Worm (Caenorhabditis elegans) whole organism, L2 larva: ENCODE data around the gene M6.11.

Source experiments
- F13H6.1 ChIP-seq: sonication (generic microtip); optimal IDR thresholded peaks from 2 replicates; lab custom pipeline; 2016; ENCODE audit warnings: missing genetic modification characterization, missing compliant biosample characterization
- ZK546.5 ChIP-seq: sonication (generic microtip); optimal IDR thresholded peaks from 2 replicates; lab custom pipeline; 2017; ENCODE audit warnings: missing biosample characterization, missing genetic modification characterization
- alr-1 ChIP-seq: fragments of 150-350 bp; optimal IDR thresholded peaks from 2 replicates; lab custom pipeline; 2014; ENCODE audit warnings: missing biosample characterization, missing genetic modification characterization
- ama-1 ChIP-seq: fragments of 150-350 bp; optimal IDR thresholded peaks from 2 replicates; lab custom pipeline; 2018; ENCODE audit warnings: inconsistent platforms
- crh-2 ChIP-seq: sonication (generic microtip); optimal IDR thresholded peaks from 2 replicates; lab custom pipeline; 2017; ENCODE audit warnings: missing biosample characterization, missing genetic modification characterization
- dmd-4 ChIP-seq: sonication (generic microtip); optimal IDR thresholded peaks from 2 replicates; lab custom pipeline; 2017; ENCODE audit warnings: missing biosample characterization, missing genetic modification characterization
- elt-1 ChIP-seq: fragments of 150-350 bp; optimal IDR thresholded peaks from 2 replicates; lab custom pipeline; 2014; ENCODE audit warnings: missing biosample characterization, missing genetic modification characterization
- gmeb-1 ChIP-seq: fragments of 150-350 bp; optimal IDR thresholded peaks from 2 replicates; lab custom pipeline; 2014; ENCODE audit warnings: missing biosample characterization, missing genetic modification characterization
- lin-39 ChIP-seq: fragments of 150-350 bp; optimal IDR thresholded peaks from 2 replicates; lab custom pipeline; 2014; ENCODE audit warnings: missing biosample characterization, missing genetic modification reagents, missing genetic modification characterization
- mab-5 ChIP-seq: fragments of 150-350 bp; optimal IDR thresholded peaks from 2 replicates; lab custom pipeline; 2014; ENCODE audit warnings: missing biosample characterization, missing genetic modification characterization
- mbf-1 ChIP-seq: sonication (generic microtip); optimal IDR thresholded peaks from 2 replicates; lab custom pipeline; 2017; ENCODE audit warnings: missing biosample characterization, missing genetic modification characterization
- nhr-10 ChIP-seq: sonication (generic microtip); optimal IDR thresholded peaks from 2 replicates; lab custom pipeline; 2017; ENCODE audit warnings: missing biosample characterization, missing genetic modification characterization
- nhr-21 ChIP-seq: fragments of 150-350 bp; optimal IDR thresholded peaks from 2 replicates; lab custom pipeline; 2014; ENCODE audit warnings: missing biosample characterization, missing genetic modification characterization
- nhr-23 ChIP-seq: fragments of 150-350 bp; optimal IDR thresholded peaks from 2 replicates; lab custom pipeline; 2014; ENCODE audit warnings: missing biosample characterization, missing genetic modification reagents, missing genetic modification characterization
- nhr-25 ChIP-seq: fragments of 150-350 bp; sonication (generic microtip); optimal IDR thresholded peaks from 3 replicates; lab custom pipeline; 2014; ENCODE audit warnings: missing biosample characterization, missing genetic modification characterization
- nhr-6 ChIP-seq: fragments of 150-350 bp; optimal IDR thresholded peaks from 2 replicates; lab custom pipeline; 2014; ENCODE audit warnings: missing biosample characterization, missing genetic modification characterization
- peb-1 ChIP-seq: fragments of 150-350 bp; optimal IDR thresholded peaks from 2 replicates; lab custom pipeline; 2014; ENCODE audit warnings: missing biosample characterization, missing genetic modification characterization
- unc-39 ChIP-seq: fragments of 150-350 bp; optimal IDR thresholded peaks from 2 replicates; lab custom pipeline; 2014; ENCODE audit warnings: missing biosample characterization, missing genetic modification characterization
- unc-55 ChIP-seq: fragments of 150-350 bp; sonication (generic microtip); optimal IDR thresholded peaks from 3 replicates; lab custom pipeline; 2014; ENCODE audit warnings: missing biosample characterization, missing genetic modification reagents, missing genetic modification characterization
- unc-62 ChIP-seq: fragments of 150-350 bp; optimal IDR thresholded peaks from 2 replicates; lab custom pipeline; 2014; ENCODE audit warnings: missing biosample characterization, missing genetic modification reagents, missing genetic modification characterization
- ztf-11 ChIP-seq: sonication (generic microtip); optimal IDR thresholded peaks from 2 replicates; lab custom pipeline; 2017; ENCODE audit warnings: missing biosample characterization, missing genetic modification characterization

Gene M6.11

DNA sequence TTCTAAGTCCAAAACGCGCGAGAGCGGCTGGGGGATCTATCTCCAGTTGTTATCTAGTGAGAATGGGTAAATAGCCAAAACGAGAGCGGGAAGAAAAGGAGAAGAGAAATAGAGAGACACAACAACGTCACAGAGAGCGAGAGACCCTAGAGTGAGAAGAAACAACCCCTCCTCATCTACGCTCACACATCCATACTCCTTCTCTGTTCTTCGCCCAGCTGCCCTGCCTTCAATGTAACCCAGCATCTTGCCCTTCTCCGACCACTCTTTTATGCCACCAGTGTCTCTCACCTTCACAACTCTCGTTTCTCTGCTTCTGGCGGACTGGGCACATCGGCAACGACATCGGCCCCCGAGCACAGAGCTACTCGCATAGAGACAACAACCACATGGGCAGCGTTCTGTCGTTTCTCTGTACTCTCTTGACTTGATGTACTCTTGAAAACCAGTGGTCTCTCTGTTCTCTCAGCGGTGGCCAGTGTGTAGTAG is 48.1 kb downstream of the M6.11 start (continued):
- peak; percentile 85 for TF ChIP-seq nhr-6 (tag; lab: Kevin White, UChicago)
- TF ChIP-seq F13H6.1 (tag; lab: Kevin White, UChicago): peak; percentile 95
- peak; percentile 81 for TF ChIP-seq mab-5 (tag; lab: Kevin White, UChicago)
- peak; percentile 88 for TF ChIP-seq crh-2 (tag; lab: Kevin White, UChicago)

ce11 chrX:591056-591455 is 50.3 kb downstream of the M6.11 start:
- TF ChIP-seq dmd-4 (tag; lab: Kevin White, UChicago) (no peak), unc-39 (no peak), nhr-10 (tag; lab: Kevin White, UChicago) (no peak), elt-1 (tag; lab: Kevin White, UChicago) (no peak), gmeb-1 (tag; lab: Kevin White, UChicago) (no peak), ztf-11 (tag; lab: Kevin White, UChicago) (no peak), unc-62 (GFP tag; lab: Kevin White, UChicago) (no peak), alr-1 (no peak), nhr-23 (no peak), ZK546.5 (tag; lab: Kevin White, UChicago) (no peak), nhr-25 (tag; lab: Kevin White, UChicago) (no peak), nhr-21 (tag; lab: Kevin White, UChicago) (no peak), unc-55 (GFP tag; lab: Kevin White, UChicago) (no peak), peb-1 (tag; lab: Kevin White, UChicago) (no peak), mbf-1 (no peak), ama-1 (no peak), lin-39 (tag; lab: Kevin White, UChicago) (no peak)
